Fruit fly (Drosophila melanogaster) whole organism, larva: ENCODE measurements around the gene papi.

Experiments
- noc ChIP-seq: fragments of 200-800 bp; sonication (Bioruptor generic); optimal IDR thresholded peaks from 3 replicates; lab custom pipeline; 2019; ENCODE audit warnings: missing biosample characterization, mild to moderate bottlenecking, missing genetic modification characterization, moderate library complexity

The papi gene

DNA sequence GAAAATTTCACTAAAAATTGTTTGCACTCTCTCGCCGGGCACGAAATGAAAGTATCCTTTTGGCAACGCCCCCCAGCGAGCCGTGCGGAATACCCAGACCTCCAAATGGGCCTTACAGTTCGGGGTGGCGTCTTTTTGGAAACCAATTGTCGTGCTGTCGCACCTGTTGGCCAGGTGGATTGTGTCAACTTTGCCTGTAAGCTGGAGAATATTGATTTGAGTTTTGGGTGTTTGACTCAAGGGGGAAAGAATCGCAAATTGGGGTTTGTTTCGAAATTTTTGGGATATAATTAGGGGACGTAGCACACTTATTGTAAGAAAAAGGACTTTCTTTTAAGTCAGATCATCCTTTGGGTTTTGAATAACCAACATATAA is 22.4 kb upstream of the papi start:
- no peak for TF ChIP-seq noc (tag; lab: Kevin White, UChicago)

DNA sequence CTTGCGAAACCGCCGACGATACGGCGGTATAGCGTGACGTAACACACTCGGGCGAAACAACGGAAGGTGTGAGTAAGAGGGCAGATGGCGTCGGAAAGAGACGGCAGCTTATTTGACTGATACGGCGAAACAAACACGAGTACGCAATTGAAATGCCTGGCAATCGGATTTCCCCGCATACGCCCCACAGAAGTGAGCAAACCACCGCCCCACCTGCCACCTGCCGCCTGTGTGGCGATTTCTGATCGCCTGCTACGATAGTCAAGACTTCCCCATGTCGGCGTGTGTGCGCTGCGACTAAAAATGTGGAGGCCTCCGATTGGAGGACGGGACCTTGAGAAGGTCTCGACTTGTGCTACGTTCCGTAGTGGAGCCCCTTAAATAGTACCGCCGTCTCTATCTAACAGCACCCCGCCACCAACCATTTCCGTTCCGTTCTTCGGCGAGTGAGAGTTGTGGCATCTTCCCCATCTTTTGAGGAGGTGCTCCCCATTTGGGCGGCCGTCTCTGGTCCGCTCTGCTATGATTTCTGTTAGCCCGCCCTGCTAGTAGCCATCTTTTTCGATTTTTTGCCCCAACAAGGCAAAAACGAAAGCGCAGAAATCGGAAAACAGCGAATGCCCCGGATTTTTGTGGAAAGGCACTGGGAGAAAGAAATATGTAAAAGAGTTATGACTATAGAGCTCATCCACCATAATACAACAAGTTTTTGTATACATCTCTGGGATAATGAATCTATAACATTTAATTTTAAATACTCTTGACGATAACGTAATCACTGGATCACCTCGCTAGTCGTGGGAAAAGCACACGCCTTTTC is 21.7 kb upstream of the papi start:
- TF ChIP-seq noc (tag; lab: Kevin White, UChicago), result peak; percentile 56

DNA sequence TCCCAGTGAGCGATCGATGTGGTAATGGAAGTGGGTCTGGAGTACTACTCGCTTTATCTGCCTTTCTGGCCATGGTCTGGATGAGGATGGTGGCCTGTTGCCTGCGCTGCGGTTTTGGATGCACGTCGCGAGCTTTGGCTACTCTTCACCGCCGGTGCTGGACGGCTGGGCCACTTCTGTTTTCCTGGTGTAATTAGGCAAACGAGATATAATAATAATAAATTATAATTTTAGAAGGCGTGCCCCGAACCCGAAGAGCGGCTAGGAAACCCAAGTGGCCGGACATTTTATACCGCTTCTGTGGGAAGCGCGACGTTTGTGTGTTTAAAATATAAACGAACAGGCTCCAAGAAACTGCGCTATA is 21.1 kb upstream of the papi start:
- TF ChIP-seq noc (tag; lab: Kevin White, UChicago), result no peak

DNA sequence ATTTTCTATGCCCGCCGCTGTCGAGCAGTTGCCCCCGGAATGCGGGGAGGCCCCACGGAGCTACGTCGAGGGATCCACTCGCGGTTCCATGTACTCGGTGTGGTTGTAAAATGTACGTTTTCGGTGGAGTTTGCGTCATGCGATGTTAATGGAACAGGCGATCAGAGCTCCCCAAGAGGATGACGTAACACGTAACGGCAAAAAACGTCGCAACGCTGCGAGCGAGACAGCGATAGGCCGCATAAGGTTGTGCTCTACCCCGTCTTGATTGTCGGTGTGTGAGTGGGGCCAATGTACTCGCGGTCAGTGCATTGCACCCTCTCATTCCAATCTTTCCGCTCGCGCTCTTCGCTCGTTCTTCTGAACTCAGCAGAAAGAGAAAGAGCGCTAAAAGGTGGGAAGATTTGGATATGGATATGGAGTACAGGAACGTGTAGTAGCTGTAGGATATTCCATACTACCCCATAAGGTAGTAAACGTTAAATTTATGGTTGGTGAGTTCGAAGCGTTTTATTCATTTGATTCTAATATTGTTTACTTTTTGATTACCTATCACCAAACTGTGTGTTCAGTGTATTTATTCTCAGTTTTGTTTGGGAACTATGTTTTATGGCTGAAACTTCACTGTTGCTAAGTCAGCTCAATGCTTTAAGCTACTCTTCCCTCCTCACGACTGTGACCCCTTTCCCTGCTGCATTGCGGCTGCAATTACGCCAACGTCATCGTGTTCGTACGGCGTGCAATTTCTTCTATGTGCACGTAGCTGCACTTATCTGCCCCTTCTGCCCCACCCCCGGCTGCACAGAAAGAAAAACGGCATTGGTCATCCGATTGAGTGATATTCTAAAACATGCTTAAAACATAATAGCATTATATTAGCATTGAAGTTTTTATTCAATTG is 20.2 kb upstream of the papi start:
- no peak for TF ChIP-seq noc (tag; lab: Kevin White, UChicago)

DNA sequence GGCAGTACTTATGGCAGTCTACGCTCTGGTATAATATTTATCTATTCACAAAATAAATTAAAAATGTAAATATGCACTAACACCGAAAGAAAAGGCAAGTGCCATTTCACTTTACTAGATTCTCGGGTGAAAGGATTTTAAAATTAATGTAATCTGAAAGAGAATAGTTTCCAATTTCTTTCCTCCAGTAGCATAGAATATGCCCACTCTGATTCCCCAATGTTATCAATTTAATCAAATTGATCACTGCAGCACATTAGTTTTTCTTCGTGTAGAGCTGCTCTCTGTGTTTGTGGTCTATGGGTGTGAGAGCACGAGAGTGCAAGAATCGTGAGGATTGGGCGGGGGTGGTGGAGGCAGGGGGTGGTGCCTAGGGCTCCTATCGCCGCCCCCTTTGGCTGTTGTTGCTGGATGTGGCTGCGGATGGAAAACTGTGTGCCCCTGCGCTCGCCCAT is 19.4 kb upstream of the papi start:
- no peak for TF ChIP-seq noc (tag; lab: Kevin White, UChicago)

DNA sequence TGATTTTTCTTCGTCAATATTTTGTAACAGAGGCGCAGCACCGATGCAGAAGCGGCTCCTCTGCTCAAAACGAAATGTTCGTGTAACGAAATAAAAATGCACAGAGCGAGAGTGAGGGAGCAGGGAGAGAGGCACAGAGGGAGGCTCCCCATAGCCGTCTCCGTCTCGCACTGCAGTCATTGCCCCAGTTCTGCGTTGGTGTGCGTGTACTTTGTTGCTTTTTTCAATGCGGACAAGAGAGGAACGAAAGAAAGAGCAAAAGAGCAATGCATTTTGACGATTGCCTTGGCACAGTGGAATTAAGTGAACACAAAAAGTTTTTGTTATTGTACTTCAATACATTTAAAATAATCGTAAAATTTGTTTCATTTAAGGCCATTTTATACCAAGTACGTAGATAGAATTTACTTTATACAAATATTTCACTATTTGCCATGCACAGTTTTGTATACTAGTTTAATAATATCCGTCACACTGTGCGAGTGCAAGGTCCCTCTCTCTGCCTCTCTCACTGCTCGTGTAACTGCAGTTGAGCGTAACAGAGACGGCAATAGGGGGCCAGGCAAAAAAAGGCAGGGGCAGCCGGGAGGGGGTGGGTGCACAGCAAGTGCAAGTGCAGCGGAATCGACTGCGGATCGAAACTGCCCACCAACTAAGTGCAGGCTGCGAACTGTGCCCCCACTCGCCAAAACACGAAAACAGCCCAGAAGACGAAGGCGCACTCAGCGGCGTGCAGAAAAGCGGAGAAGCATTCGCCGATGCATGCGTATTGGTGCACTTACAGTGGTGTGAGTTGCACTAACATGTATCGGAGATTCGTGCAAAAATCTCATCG is 18.3 kb upstream of the papi start:
- TF ChIP-seq noc (tag; lab: Kevin White, UChicago), result no peak

DNA sequence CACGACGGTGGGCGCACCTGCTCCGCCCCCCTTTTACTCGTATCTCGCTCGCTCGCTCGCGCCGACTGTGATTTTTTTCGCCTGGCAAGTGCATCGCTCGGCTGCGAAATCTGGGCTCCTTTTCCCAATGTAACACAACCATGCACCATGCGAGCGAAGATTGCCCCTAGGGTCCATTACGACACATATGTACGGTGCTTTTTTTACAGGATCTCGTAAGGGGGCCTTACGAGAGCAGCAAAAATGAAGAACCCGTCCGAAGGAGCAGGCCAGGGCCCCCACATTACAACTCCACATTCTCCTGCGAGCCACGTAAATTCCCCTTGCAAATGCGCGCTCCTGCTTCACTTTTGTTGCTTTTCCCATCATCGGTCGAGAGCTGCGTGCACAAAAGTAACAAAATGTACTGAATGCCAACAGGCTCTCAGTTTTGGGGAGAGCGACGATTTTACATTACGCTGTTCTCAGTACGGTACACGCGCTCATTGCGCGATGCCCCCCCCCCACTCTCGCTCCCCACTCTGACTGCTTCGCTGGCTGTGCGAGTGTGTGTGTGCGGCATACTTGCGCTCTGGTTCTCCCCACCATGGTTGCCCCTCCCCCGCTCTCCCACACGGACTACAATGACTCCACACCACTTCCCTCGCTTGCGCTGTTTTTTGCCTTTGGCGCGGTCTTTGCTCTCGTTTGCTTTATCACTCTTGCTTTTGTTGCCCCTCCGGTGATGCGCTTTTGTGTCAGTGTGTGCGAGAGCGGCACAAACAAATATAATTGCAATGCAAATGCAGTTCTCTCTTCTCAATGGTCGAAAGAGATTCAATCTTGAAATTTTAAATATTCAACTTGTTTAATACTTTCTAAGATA is 17.5 kb upstream of the papi start:
- TF ChIP-seq noc (tag; lab: Kevin White, UChicago), result no peak

DNA sequence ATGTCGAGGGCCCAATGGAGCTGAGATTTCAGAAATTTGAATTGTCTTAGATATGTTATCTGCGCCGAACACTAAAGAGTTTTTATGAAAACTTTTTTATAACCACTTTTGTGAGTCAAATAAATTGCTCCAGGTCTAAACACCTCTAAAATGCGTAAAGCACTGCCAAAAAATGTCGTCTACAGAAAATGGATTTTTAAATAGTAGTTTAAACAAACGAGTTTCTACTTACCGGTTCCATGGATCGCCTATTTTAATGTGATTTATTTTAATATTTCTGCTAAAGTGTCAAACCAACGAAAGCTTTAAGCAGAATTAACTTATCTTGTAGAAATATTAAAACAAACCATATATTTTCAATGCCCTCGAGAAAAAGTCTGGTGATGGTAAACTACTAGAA is 14.5 kb upstream of the papi start, which contains the start of gene CG31668:
CG31668 (minus strand) TSS at position 101 of the 400 bp plus-strand sequence.
- TF ChIP-seq noc (tag; lab: Kevin White, UChicago), result no peak

DNA sequence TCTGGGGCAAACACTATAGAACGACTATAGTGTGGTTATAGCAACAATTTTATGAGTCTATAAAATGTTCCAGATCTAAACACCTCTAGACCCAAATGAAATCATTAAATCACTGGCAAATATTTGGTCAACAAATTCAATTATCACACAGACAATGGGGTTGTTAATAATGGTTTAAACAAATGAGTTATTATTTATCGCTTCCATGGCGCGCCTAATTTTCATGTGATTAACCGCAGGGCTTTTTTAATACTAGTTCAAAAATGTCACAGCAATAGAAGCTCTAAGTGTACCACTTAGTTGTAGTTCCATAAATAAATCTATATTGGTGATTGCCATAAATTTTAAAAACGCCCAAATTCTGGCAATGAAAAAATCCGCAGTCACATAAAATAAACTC is 11.5 kb upstream of the papi start, which contains the start of gene CG33124:
CG33124 (minus strand) TSS at position 101 of the 400 bp plus-strand sequence.
- no peak for TF ChIP-seq noc (tag; lab: Kevin White, UChicago)

DNA sequence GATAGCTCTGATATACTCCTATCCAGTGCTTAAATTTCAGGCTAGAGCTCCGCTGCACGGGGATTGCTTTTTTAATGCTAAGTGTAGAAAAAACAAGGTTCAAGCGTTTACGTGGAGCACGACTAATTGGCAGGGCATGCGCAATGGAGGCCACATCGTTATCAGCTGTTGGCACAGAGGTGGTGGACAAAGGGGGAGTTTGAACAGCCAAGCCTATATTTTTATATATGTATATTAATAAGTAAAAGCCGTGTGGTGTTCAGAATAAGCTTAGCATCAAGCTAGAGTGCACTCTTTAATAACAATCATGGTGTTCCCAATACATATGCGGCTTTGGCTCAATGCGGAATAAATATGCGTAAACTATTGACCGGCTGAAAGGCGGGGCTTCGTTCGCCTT is 8.1 kb upstream of the papi start, which contains the start of gene CG15385:
CG15385 (minus strand) TSS at position 94 of the 400 bp plus-strand sequence.
- TF ChIP-seq noc (tag; lab: Kevin White, UChicago), result no peak

DNA sequence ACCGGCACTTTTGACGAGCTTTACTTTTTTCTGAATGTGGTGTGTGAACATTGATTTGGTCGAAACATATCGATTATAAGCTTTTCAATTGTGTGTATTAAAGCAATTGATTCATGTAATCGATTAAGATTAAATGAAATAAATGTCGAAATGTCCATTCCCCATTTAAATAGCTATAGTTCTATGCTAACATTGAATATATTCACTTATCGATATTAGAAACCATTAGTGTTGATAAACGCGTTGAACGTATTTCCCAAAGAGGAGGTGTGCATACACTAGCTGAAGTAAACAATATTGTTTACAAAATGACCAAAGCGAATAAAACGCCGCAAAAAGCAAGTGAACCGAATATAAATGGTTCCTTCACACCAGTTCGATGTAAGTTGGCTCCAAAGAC is 6.5 kb upstream of the papi start, which contains the start of the genes Uch and CG34174:
Uch (minus strand) TSS at position 208 of the 400 bp plus-strand sequence.
CG34174 (plus strand) TSS at position 263 of the 400 bp plus-strand sequence.
- peak; percentile 5 for TF ChIP-seq noc (tag; lab: Kevin White, UChicago)

DNA sequence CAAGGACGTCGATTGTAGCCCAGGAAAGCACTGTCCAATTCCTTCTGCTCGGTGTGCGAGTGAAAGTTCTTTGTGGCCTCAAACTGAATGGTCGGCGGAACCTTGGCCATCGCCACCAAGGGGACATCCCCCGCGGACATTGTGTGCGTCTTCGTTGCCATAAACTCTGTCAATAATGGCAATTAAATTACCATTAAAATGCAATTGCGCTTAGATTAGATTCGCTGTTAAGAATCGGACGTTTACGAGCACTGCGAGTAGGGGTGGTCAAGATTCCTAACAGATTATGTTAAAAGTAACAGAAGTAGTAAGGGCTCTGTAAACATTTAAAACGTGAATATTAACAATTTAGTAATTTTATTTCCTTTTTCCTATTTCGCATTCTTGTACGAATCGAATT is 4.5 kb upstream of the papi start, which contains the start of gene daed:
daed (minus strand) TSS at position 247 of the 400 bp plus-strand sequence.
- TF ChIP-seq noc (tag; lab: Kevin White, UChicago), result no peak

DNA sequence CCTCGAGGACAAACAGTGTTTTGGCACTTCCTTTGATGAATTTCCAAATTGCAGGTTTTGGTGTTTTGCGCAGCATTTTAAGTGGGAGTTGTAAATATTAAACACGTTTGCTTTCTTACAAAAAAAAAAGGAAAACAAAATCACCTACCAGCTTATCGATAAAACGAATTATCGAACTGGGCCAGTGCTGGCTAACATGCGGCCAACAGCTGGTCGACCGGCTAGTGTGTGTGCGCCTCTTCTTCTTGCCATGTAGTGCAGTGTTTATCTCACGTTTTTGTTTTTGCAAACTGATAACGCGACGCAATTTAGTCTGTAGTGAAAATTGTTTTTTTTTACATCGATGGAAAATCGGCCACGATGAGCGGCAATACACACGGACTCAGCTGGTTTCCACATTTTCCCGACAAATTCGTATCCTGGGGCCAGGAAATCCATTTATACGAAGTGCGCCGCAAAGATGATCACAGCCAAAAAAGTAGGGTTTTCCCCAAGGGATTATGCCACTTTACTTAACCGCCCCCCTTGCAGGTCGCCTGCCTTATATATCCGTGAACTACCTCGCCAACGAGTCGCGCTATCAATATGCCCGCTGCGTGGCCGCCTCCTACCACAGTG is 3.4 kb upstream of the papi start, which contains the start of the genes CG15386, CG42371 and mio:
CG15386 (minus strand) TSS at position 180 of the 618 bp plus-strand sequence.
CG42371 (minus strand) TSS at position 180 of the 618 bp plus-strand sequence.
mio (plus strand) TSS at position 224 of the 618 bp plus-strand sequence.
- peak; percentile 19 for TF ChIP-seq noc (tag; lab: Kevin White, UChicago)
